Worm (Caenorhabditis elegans) whole organism, mixed stage, embryonic: Measurements from ENCODE around the gene twk-33.

ENCODE experiments used
- cnd-1 ChIP-seq: fragments of 200-800 bp; sonication (Bioruptor generic); optimal IDR thresholded peaks from 2 replicates; lab custom pipeline; 2018; ENCODE audit warnings: mild to moderate bottlenecking, missing genetic modification characterization, missing compliant biosample characterization
- elt-1 ChIP-seq: sonication (generic microtip); optimal IDR thresholded peaks from 2 replicates; lab custom pipeline; 2017; ENCODE audit warnings: missing genetic modification characterization, mild to moderate bottlenecking, missing compliant biosample characterization, antibody characterized with exemption, moderate library complexity, borderline replicate concordance; ENCODE audit not compliant: insufficient read depth
- ham-2 ChIP-seq: fragments of 200-800 bp; sonication (Bioruptor generic); optimal IDR thresholded peaks from 2 replicates; lab custom pipeline; 2018; ENCODE audit warnings: mild to moderate bottlenecking, missing genetic modification characterization, missing compliant biosample characterization
- lin-32 ChIP-seq: fragments of 200-800 bp; sonication (Bioruptor generic); optimal IDR thresholded peaks from 2 replicates; lab custom pipeline; 2018; ENCODE audit warnings: mild to moderate bottlenecking, missing genetic modification characterization, missing compliant biosample characterization
- nhr-2 ChIP-seq: fragments of 150-350 bp; optimal IDR thresholded peaks from 2 replicates; lab custom pipeline; 2014; ENCODE audit warnings: missing biosample characterization, missing genetic modification characterization
- nhr-237 ChIP-seq: fragments of 150-350 bp; optimal IDR thresholded peaks from 2 replicates; lab custom pipeline; 2014; ENCODE audit warnings: missing biosample characterization, missing genetic modification characterization
- nhr-28 ChIP-seq: fragments of 150-350 bp; optimal IDR thresholded peaks from 2 replicates; lab custom pipeline; 2014; ENCODE audit warnings: missing biosample characterization, missing genetic modification characterization
- nhr-76 ChIP-seq: sonication (generic microtip); optimal IDR thresholded peaks from 2 replicates; lab custom pipeline; 2017; ENCODE audit warnings: missing biosample characterization, missing genetic modification characterization
- pha-4 ChIP-seq: fragments of 150-350 bp; optimal IDR thresholded peaks from 2 replicates; lab custom pipeline; 2018; ENCODE audit warnings: missing biosample characterization, missing genetic modification reagents, missing genetic modification characterization
- snpc-4 ChIP-seq: fragments of 150-350 bp; optimal IDR thresholded peaks from 2 replicates; lab custom pipeline; 2014; ENCODE audit warnings: missing biosample characterization, missing genetic modification characterization
- sptf-1 ChIP-seq: sonication (generic microtip); optimal IDR thresholded peaks from 2 replicates; lab custom pipeline; 2017; ENCODE audit warnings: mild to moderate bottlenecking, missing genetic modification characterization, moderate library complexity, missing compliant biosample characterization
- unc-62 ChIP-seq: fragments of 150-350 bp; optimal IDR thresholded peaks from 2 replicates; lab custom pipeline; 2014; ENCODE audit warnings: missing biosample characterization, missing genetic modification reagents, missing genetic modification characterization
- zip-8 ChIP-seq: fragments of 150-350 bp; optimal IDR thresholded peaks from 2 replicates; lab custom pipeline; 2014; ENCODE audit warnings: missing biosample characterization, missing genetic modification characterization
- ztf-11 ChIP-seq: fragments of 150-350 bp; optimal IDR thresholded peaks from 2 replicates; lab custom pipeline; 2014; ENCODE audit warnings: missing biosample characterization, missing genetic modification characterization

DNA sequence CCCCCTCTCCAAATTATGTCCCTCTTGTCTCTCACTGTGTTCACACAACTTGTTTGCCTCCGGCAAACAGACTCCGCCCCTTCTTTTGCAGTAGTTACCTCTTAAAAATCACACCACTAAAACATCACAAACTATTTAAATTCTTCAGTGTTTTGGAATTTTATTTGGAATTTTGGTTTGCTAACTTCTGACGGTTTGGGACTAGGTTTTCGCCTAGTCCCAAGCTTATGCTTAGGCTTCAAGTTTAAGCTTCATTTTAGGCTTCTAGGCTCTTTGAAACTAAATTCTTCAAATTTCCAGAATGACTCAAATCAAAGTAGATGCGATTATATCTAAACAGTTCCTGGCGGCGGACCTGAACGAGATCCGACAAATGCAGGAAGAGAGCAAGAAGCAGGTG lies 10.5 kb upstream of the twk-33 start, which contains the start of gene fat-5:
- no peak for TF ChIP-seq snpc-4 (tag; lab: Kevin White, UChicago)
- no peak for TF ChIP-seq ham-2 (GFP tag; lab: Kevin White, UChicago)
- no peak for TF ChIP-seq cnd-1 (tag; lab: Kevin White, UChicago)
- TF ChIP-seq elt-1 (tag; lab: Kevin White, UChicago) = no peak
- TF ChIP-seq unc-62 (GFP tag; lab: Kevin White, UChicago) = no peak
- TF ChIP-seq nhr-2 (tag; lab: Kevin White, UChicago) = no peak
- TF ChIP-seq nhr-76 (tag; lab: Kevin White, UChicago) = no peak
- TF ChIP-seq zip-8 (tag; lab: Kevin White, UChicago) = no peak
- TF ChIP-seq sptf-1 (tag; lab: Kevin White, UChicago) = no peak
- TF ChIP-seq nhr-237 (tag; lab: Kevin White, UChicago) = no peak
- TF ChIP-seq nhr-28 (tag; lab: Kevin White, UChicago) = no peak
- no peak for TF ChIP-seq ztf-11
- no peak for TF ChIP-seq pha-4
- no peak for TF ChIP-seq lin-32
